Fruit fly (Drosophila melanogaster) whole organism, adult: ENCODE measurements around the gene CG32240.

Experiments used
- CG11617 ChIP-seq: fragments of 200-800 bp; sonication (Bioruptor generic); optimal IDR thresholded peaks from 2 replicates; lab custom pipeline; 2017; ENCODE audit warnings: mild to moderate bottlenecking, missing biosample characterization, missing genetic modification reagents, missing genetic modification characterization
- CG12768 ChIP-seq: fragments of 200-800 bp; sonication (Bioruptor generic); optimal IDR thresholded peaks from 2 replicates; lab custom pipeline; 2017; ENCODE audit warnings: missing biosample characterization, missing genetic modification characterization, mild to moderate bottlenecking, moderate library complexity, missing genetic modification reagents
- CG14711 ChIP-seq: fragments of 200-800 bp; sonication (Bioruptor generic); optimal IDR thresholded peaks from 2 replicates; lab custom pipeline; 2018; ENCODE audit warnings: missing biosample characterization, mild to moderate bottlenecking, missing genetic modification characterization, moderate library complexity
- CG1620 ChIP-seq: fragments of 200-800 bp; sonication (Bioruptor generic); optimal IDR thresholded peaks from 2 replicates; lab custom pipeline; 2016; ENCODE audit warnings: missing biosample characterization, missing genetic modification characterization
- CG33017 ChIP-seq: fragments of 200-800 bp; sonication (Bioruptor generic); optimal IDR thresholded peaks from 2 replicates; lab custom pipeline; 2018; ENCODE audit warnings: missing biosample characterization, mild to moderate bottlenecking, missing genetic modification characterization, moderate library complexity
- CG5204 ChIP-seq: fragments of 200-800 bp; sonication (Bioruptor generic); optimal IDR thresholded peaks from 2 replicates; lab custom pipeline; 2016; ENCODE audit warnings: missing biosample characterization, missing genetic modification characterization
- CG7045 ChIP-seq: fragments of 200-800 bp; sonication (Bioruptor generic); optimal IDR thresholded peaks from 2 replicates; lab custom pipeline; 2017; ENCODE audit warnings: missing biosample characterization, mild to moderate bottlenecking, missing genetic modification characterization
- CG7101 ChIP-seq: fragments of 200-800 bp; sonication (Bioruptor generic); optimal IDR thresholded peaks from 2 replicates; lab custom pipeline; 2018; ENCODE audit warnings: missing biosample characterization, mild to moderate bottlenecking, missing genetic modification characterization, moderate library complexity
- Clk ChIP-seq: fragments of 200-800 bp; sonication (Bioruptor generic); optimal IDR thresholded peaks from 2 replicates; lab custom pipeline; 2017; ENCODE audit warnings: missing biosample characterization, missing genetic modification characterization
- Crg-1 ChIP-seq: fragments of 200-800 bp; sonication (Bioruptor generic); optimal IDR thresholded peaks from 2 replicates; lab custom pipeline; 2016; ENCODE audit warnings: missing biosample characterization, missing genetic modification characterization
- Hr96 ChIP-seq: fragments of 200-800 bp; sonication (Bioruptor generic); optimal IDR thresholded peaks from 2 replicates; lab custom pipeline; 2016; ENCODE audit warnings: missing biosample characterization, missing genetic modification characterization
- Mnt ChIP-seq: fragments of 200-800 bp; sonication (Bioruptor generic); optimal IDR thresholded peaks from 2 replicates; lab custom pipeline; 2016; ENCODE audit warnings: missing biosample characterization, mild to moderate bottlenecking, missing genetic modification characterization
- bab1 ChIP-seq: fragments of 200-800 bp; sonication (Bioruptor generic); optimal IDR thresholded peaks from 3 replicates; lab custom pipeline; 2019; ENCODE audit warnings: missing biosample characterization, mild to moderate bottlenecking, missing genetic modification characterization, moderate library complexity
- cic ChIP-seq: fragments of 200-800 bp; sonication (Bioruptor generic); optimal IDR thresholded peaks from 2 replicates; lab custom pipeline; 2017; ENCODE audit warnings: missing biosample characterization, mild to moderate bottlenecking, missing genetic modification characterization, moderate library complexity
- cnc ChIP-seq, 2 experiments: fragments of >200 bp; optimal IDR thresholded peaks; 2 replicates each; lab custom pipeline; 2017
- kay ChIP-seq: fragments of 200-800 bp; sonication (Bioruptor generic); peaks from one replicate; lab custom pipeline; 2016; ENCODE audit warnings: missing biosample characterization, missing genetic modification characterization, borderline replicate concordance
- ovo ChIP-seq: fragments of 200-800 bp; sonication (Bioruptor generic); optimal IDR thresholded peaks from 2 replicates; lab custom pipeline; 2016; ENCODE audit warnings: missing biosample characterization, missing genetic modification characterization
- pad ChIP-seq: fragments of 200-800 bp; sonication (Bioruptor generic); optimal IDR thresholded peaks from 3 replicates; lab custom pipeline; 2017; ENCODE audit warnings: missing biosample characterization, missing genetic modification characterization, mild to moderate bottlenecking, moderate library complexity, missing genetic modification reagents
- tj ChIP-seq: fragments of 200-800 bp; sonication (Bioruptor generic); optimal IDR thresholded peaks from 3 replicates; lab custom pipeline; 2017; ENCODE audit warnings: missing biosample characterization, mild to moderate bottlenecking, missing genetic modification characterization, moderate library complexity
- toe ChIP-seq: fragments of 200-800 bp; sonication (Bioruptor generic); optimal IDR thresholded peaks from 2 replicates; lab custom pipeline; 2016; ENCODE audit warnings: missing biosample characterization, missing genetic modification characterization

CG32240 gene

dm6 chr3L:4363887-4364794, 17.3 kb downstream of the CG32240 start, which contains the start of the genes Cip4 and mRpS6:
Gene Cip4 (minus strand): TSS chr3L:4364102.
Gene mRpS6 (plus strand): TSS chr3L:4364550.
- TF ChIP-seq bab1 (GFP tag; lab: Kevin White, UChicago), result peak; percentile 63
- peak; percentile 62 for TF ChIP-seq ovo (GFP tag; lab: Kevin White, UChicago)
- peak; percentile 87 for TF ChIP-seq kay (GFP tag; lab: Kevin White, UChicago)
- TF ChIP-seq CG7045 (GFP tag; lab: Kevin White, UChicago), result no peak
- peak; percentile 8 for TF ChIP-seq Crg-1
- TF ChIP-seq Mnt, result peak; percentile 98
- TF ChIP-seq tj (GFP tag; lab: Kevin White, UChicago), result peak; percentile 48
- TF ChIP-seq toe, result peak; percentile 76
- peak; percentile 81 for TF ChIP-seq CG11617 (GFP tag; lab: Kevin White, UChicago)
- TF ChIP-seq CG33017 (tag; lab: Kevin White, UChicago), result peak; percentile 54
- TF ChIP-seq CG12768 (GFP tag; lab: Kevin White, UChicago), result no peak
- peak; percentile 68 for TF ChIP-seq CG1620 (GFP tag; lab: Kevin White, UChicago)
- peak; percentile 16 for TF ChIP-seq Hr96 (GFP tag; lab: Kevin White, UChicago)
- peak; percentile 70 for TF ChIP-seq CG5204 (GFP tag; lab: Kevin White, UChicago)
- TF ChIP-seq cic (GFP tag; lab: Kevin White, UChicago), result peak; percentile 30
- no peak for TF ChIP-seq Clk (GFP tag; lab: Kevin White, UChicago)
- TF ChIP-seq cnc (optimal IDR thresholded peaks at IDR 0.05; lab: Kevin White, UChicago), result no peak
- TF ChIP-seq CG14711 (tag; lab: Kevin White, UChicago), result no peak
- peak; percentile 13 for TF ChIP-seq pad (GFP tag; lab: Kevin White, UChicago)
- TF ChIP-seq CG7101 (tag; lab: Kevin White, UChicago), result peak; percentile 78

dm6 chr3L:4363484-4363883, 17.9 kb downstream of the CG32240 start:
- TF ChIP-seq kay (GFP tag; lab: Kevin White, UChicago) (no peak), CG33017 (tag; lab: Kevin White, UChicago) (no peak), tj (GFP tag; lab: Kevin White, UChicago) (no peak), CG7045 (GFP tag; lab: Kevin White, UChicago) (no peak), Crg-1 (no peak), ovo (GFP tag; lab: Kevin White, UChicago) (no peak), bab1 (GFP tag; lab: Kevin White, UChicago) (no peak), Clk (GFP tag; lab: Kevin White, UChicago) (no peak), pad (GFP tag; lab: Kevin White, UChicago) (no peak), CG5204 (GFP tag; lab: Kevin White, UChicago) (no peak), cic (GFP tag; lab: Kevin White, UChicago) (no peak), CG11617 (GFP tag; lab: Kevin White, UChicago) (no peak), CG7101 (tag; lab: Kevin White, UChicago) (no peak), CG14711 (tag; lab: Kevin White, UChicago) (no peak)

dm6 chr3L:4362937-4363336, 18.5 kb downstream of the CG32240 start:
- TF ChIP-seq CG7101 (tag; lab: Kevin White, UChicago), result no peak
- TF ChIP-seq Hr96 (GFP tag; lab: Kevin White, UChicago), result no peak
- no peak for TF ChIP-seq toe
- TF ChIP-seq cic (GFP tag; lab: Kevin White, UChicago), result no peak
- no peak for TF ChIP-seq ovo (GFP tag; lab: Kevin White, UChicago)
- no peak for TF ChIP-seq CG33017 (tag; lab: Kevin White, UChicago)
- no peak for TF ChIP-seq cnc (optimal IDR thresholded peaks at IDR 0.05; lab: Kevin White, UChicago)
- no peak for TF ChIP-seq CG12768 (GFP tag; lab: Kevin White, UChicago)

dm6 chr3L:4360376-4360703, 21.1 kb downstream of the CG32240 start:
- no peak for TF ChIP-seq CG5204 (GFP tag; lab: Kevin White, UChicago)
- peak; percentile 48 for TF ChIP-seq tj (GFP tag; lab: Kevin White, UChicago)

- TF ChIP-seq tj (GFP tag; lab: Kevin White, UChicago) (peak; percentile 74), cnc (optimal IDR thresholded peaks at IDR 0.05; lab: Kevin White, UChicago) (no peak)
These were observed 21.6 kb downstream of the CG32240 start for dm6 chr3L:4359688-4360375.

dm6 chr3L:4357705-4358131, 23.7 kb downstream of the CG32240 start:
- TF ChIP-seq toe (no peak), kay (GFP tag; lab: Kevin White, UChicago) (no peak), CG7101 (tag; lab: Kevin White, UChicago) (peak; percentile 5), ovo (GFP tag; lab: Kevin White, UChicago) (peak; percentile 14), cic (GFP tag; lab: Kevin White, UChicago) (peak; percentile 14)
